Worm (Caenorhabditis elegans): ENCODE measurements around the gene srx-58.
"Not testable (repeated sequence)": the region's sequence is repeated elsewhere in the genome, so short reads cannot be mapped to it uniquely, and the experiment has no call there.

srx-58 gene

ce11 chrV:15352376-15352775, at the start of gene srx-58:
Gene srx-58, plus strand, starts transcription at chrV:15352676.
- TF ChIP-seq unc-62 (GFP tag; optimal IDR thresholded peaks at IDR 0.05), result no peak

DNA sequence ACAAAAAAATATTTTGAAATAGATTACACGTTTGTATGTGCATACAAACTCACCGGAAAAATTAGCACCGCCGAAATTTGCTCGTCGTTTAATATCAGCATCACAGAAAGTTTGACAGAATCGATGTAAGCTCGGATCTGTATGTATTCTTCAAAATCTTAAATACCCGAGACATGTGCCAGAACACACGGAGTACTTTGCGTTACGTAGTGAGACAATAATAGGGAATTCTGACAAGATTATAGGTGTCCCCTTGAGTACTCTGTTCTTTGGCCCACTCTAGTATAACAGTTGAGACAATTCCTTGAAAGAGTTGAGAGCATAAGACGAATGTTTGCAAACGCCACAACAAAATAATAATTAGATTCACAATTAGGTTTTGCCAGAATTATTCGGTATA, 48.9 kb upstream of the srx-58 start, which contains the start of gene srx-48:
Gene srx-48 (minus strand): TSS at position 101 of the 400 bp plus-strand sequence.
- no peak for TF ChIP-seq unc-62 (GFP tag; optimal IDR thresholded peaks at IDR 0.05)

ce11 chrV:15305502-15305901, 47.0 kb upstream of the srx-58 start, which contains the start of gene T26H8.5:
Gene T26H8.5, minus strand, starts transcription at chrV:15305602.
- TF ChIP-seq unc-62 (GFP tag; optimal IDR thresholded peaks at IDR 0.05), result no peak

DNA sequence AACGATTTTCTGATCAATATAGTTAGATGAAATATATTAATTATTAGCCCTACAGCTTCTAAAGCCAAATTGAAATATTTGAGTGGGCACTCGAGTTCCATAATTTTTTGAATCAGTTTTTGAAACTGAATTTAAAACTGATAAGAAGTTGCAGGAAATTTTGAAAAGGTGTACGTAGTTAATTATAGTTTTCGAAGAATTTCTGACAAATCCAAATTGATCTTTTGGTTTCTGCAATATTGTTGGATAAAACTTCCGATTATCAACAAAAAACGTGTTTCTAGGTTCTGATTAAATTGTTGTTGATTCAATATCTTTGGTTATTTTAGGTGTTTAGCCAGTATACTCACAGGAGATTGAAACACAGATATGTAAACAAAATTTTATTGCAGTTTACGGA, 45.7 kb upstream of the srx-58 start, which contains the start of gene T26H8.4:
Gene T26H8.4 (minus strand): TSS at position 101 of the 400 bp plus-strand sequence.
- no peak for TF ChIP-seq unc-62 (GFP tag; optimal IDR thresholded peaks at IDR 0.05)

ce11 chrV:15309011-15309410, 43.5 kb upstream of the srx-58 start, which contains the start of gene srz-10:
Gene srz-10, minus strand, starts transcription at chrV:15309098.
- no peak for TF ChIP-seq unc-62 (GFP tag; optimal IDR thresholded peaks at IDR 0.05)

- no peak for TF ChIP-seq unc-62 (GFP tag; optimal IDR thresholded peaks at IDR 0.05)
Measured at ce11 chrV:15310780-15311179, 41.7 kb upstream of the srx-58 start, which contains the start of gene irld-62. Gene irld-62, plus strand, starts transcription at chrV:15311080.

- TF ChIP-seq unc-62 (GFP tag; optimal IDR thresholded peaks at IDR 0.05), result no peak
Measured at ce11 chrV:15313529-15313928, 38.9 kb upstream of the srx-58 start.

DNA sequence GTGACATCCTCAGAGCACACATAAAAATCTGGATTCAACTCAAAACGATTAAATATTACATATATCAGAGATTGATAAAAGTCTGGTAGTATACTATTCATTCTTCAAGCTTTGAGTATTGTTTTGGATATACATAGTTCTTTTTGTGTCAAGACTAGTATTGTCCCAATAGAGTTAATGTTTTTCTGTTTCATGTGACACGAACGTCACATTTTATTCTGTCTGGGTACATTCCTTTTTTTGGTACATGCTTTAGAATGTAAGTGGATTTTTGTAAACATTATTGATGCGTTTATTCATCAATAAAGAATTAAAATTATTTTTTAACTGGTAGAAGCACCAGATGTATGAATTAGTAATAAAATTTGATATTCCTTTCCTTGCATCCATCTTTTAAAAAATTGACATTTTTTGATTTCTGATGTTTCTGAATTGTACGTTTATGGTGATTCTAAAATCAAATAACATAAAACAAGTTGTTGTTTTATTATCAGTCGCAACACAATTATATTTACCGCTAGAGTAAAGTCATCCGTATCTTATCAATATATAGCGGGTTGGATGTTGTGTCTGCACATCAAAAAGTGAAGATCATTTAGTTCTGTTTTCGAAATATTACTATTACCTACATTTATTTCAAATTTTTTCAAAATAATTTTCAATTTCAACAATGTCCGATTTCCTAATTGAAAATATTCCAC, 36.5 kb upstream of the srx-58 start, which contains the start of the genes srt-22 and nhr-246:
Gene srt-22 (minus strand): TSS at position 101 of the 701 bp plus-strand sequence.
Gene nhr-246 (plus strand): TSS at position 651 of the 701 bp plus-strand sequence.
- no peak for TF ChIP-seq unc-62 (GFP tag; optimal IDR thresholded peaks at IDR 0.05)

ce11 chrV:15318638-15319037, 33.8 kb upstream of the srx-58 start, which contains the start of gene nhr-291:
Gene nhr-291, plus strand, starts transcription at chrV:15318961.
- TF ChIP-seq unc-62 (GFP tag; optimal IDR thresholded peaks at IDR 0.05), result no peak

DNA sequence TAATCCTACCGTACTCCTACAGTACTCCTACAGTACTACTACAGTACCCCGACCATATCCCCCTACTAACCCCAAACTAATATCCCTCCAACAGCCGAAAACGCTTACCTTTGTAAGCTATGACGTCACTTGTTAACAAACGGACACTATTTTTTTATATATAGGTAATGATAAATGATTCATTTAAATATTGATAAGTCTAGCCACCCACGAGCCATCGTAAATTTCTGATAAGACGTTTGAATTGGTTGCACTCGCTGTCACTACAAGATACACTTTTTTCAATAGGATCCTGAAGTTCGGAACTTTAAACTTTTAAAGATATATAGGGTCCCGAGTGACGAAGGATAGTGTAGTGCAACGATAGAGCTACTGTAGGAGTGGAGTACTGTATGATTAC, 29.8 kb upstream of the srx-58 start, which contains the start of gene nhr-247:
Gene nhr-247 (plus strand): TSS at position 330 of the 400 bp plus-strand sequence.
- TF ChIP-seq unc-62 (GFP tag; optimal IDR thresholded peaks at IDR 0.05), result not testable (repeated sequence)

ce11 chrV:15323417-15323816, 29.1 kb upstream of the srx-58 start:
- TF ChIP-seq unc-62 (GFP tag; optimal IDR thresholded peaks at IDR 0.05), result no peak

DNA sequence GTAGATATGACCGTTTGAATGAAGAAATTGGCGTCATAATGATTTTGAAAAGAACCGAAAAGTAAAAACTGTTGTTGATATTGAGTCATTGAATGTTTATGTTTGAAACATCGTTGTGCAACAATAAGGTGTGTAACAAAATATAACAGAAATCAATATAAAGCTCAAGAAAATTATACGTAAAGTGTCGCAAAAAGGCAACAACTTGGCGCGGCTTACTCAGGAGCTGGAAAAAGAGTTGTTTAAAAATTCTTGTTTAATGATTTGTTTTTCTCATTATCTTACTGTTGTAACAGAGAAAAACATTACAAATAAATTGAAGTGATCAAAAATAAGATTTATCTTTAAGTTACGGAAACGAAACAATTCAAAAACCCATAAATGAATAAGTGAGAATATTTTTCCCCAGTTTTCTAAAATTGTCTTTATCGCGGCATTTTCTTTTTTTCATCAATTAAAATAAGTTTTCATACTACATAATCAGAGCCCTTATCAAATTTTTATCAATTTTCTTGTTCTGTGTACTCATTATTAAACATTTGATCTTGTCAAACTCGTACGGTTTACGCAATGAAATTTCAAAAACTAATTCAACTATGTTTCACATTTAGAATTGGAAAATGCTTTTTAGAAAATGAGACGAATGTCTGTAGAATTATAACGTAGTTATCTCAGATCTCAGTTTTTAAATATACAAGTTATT, 24.6 kb upstream of the srx-58 start, which contains the start of gene ZK1037.6:
Gene ZK1037.6 (minus strand): TSS at position 51 of the 703 bp plus-strand sequence.
- TF ChIP-seq unc-62 (GFP tag; optimal IDR thresholded peaks at IDR 0.05), result no peak

DNA sequence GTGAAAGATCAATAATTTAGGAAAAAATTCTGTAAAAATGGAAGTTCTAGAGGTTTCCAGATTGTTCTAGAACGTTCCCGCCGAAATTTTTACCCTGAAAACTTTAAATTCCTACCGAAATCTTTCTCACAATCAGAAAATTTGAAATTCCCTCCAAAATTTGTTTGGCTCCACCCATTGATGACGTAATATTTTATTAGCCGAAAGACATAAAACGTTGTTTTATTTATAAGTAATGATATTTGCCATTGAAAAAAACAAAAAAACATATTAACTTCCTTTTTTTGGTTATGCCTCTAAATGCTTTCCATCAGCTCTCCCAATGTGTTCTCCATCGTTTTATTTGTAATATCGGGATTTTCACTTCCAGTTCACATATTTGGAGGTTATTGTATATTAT, 22.2 kb upstream of the srx-58 start, which contains the start of gene srh-295:
Gene srh-295 (plus strand): TSS at position 301 of the 400 bp plus-strand sequence.
- TF ChIP-seq unc-62 (GFP tag; optimal IDR thresholded peaks at IDR 0.05), result no peak

DNA sequence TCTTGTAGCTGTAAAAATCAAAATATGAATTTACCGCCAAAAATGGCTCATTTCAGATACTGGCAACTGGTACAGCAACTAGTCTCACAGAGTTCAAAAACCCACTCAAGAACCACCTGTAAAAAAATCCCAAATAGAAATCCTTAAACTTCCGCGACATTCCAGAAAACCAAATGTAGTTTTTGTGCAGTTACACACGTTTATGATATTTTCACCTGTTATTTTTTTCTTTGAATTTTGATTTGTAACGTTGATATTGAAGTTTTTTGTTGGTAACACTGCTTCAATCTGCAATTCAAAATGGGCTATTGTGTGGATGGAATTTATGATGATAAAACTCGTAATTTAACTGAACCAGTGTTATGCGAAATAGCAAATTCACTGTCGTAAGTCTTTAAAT, 19.6 kb upstream of the srx-58 start, which contains the start of gene srw-113:
Gene srw-113 (plus strand): TSS at position 301 of the 400 bp plus-strand sequence.
- TF ChIP-seq unc-62 (GFP tag; optimal IDR thresholded peaks at IDR 0.05), result no peak

ce11 chrV:15337405-15337804, 15.1 kb upstream of the srx-58 start, which contains the start of gene wrt-7:
Gene wrt-7, minus strand, starts transcription at chrV:15337505.
- no peak for TF ChIP-seq unc-62 (GFP tag; optimal IDR thresholded peaks at IDR 0.05)

ce11 chrV:15339363-15339762, 13.1 kb upstream of the srx-58 start, which contains the start of gene clec-228:
Gene clec-228, minus strand, starts transcription at chrV:15339463.
- TF ChIP-seq unc-62 (GFP tag; optimal IDR thresholded peaks at IDR 0.05), result no peak

Measured in whole organism, dauer.